Fruit fly (Drosophila melanogaster) whole organism, prepupa: ENCODE measurements around the gene CG42671.

Experiments
- Blimp-1 ChIP-seq: fragments of 200-800 bp; sonication (Bioruptor generic); optimal IDR thresholded peaks from 3 replicates; lab custom pipeline; 2017; ENCODE audit warnings: missing biosample characterization, missing genetic modification characterization, mild to moderate bottlenecking, moderate library complexity, missing genetic modification reagents
- CG10631 ChIP-seq: fragments of 200-800 bp; sonication (Bioruptor generic); optimal IDR thresholded peaks from 2 replicates; lab custom pipeline; 2016; ENCODE audit warnings: missing biosample characterization, missing genetic modification characterization
- CG10669 ChIP-seq: fragments of 200-800 bp; sonication (Bioruptor generic); optimal IDR thresholded peaks from 3 replicates; lab custom pipeline; 2018; ENCODE audit warnings: missing biosample characterization, mild to moderate bottlenecking, missing genetic modification characterization, moderate library complexity
- CG11294 ChIP-seq: fragments of 200-800 bp; sonication (Bioruptor generic); IDR thresholded peaks from 2 replicates; pipeline ENCODE4 v1.3.6; 2022; ENCODE audit warnings: missing biosample characterization, missing genetic modification characterization
- CG11762 ChIP-seq: fragments of 200-800 bp; sonication (Bioruptor generic); optimal IDR thresholded peaks from 3 replicates; lab custom pipeline; 2016; ENCODE audit warnings: missing biosample characterization, missing genetic modification characterization; ENCODE audit not compliant: insufficient read depth
- CG1621 ChIP-seq: fragments of 200-800 bp; sonication (Bioruptor generic); optimal IDR thresholded peaks from 3 replicates; lab custom pipeline; 2018; ENCODE audit warnings: missing biosample characterization, mild to moderate bottlenecking, missing genetic modification characterization
- CG16779 ChIP-seq: fragments of 200-800 bp; sonication (Bioruptor generic); optimal IDR thresholded peaks from 3 replicates; lab custom pipeline; 2017; ENCODE audit warnings: missing biosample characterization, mild to moderate bottlenecking, missing genetic modification characterization
- CG3032 ChIP-seq: fragments of 200-800 bp; optimal IDR thresholded peaks from 2 replicates; lab custom pipeline; 2019; ENCODE audit warnings: missing biosample characterization, mild to moderate bottlenecking, missing genetic modification characterization, moderate library complexity
- CG31627 ChIP-seq: fragments of 200-800 bp; sonication (Bioruptor generic); optimal IDR thresholded peaks from 3 replicates; lab custom pipeline; 2016; ENCODE audit warnings: missing biosample characterization, missing genetic modification characterization
- CG32006 ChIP-seq: fragments of 200-800 bp; sonication (Bioruptor generic); optimal IDR thresholded peaks from 3 replicates; lab custom pipeline; 2017; ENCODE audit warnings: missing biosample characterization, mild to moderate bottlenecking, missing genetic modification characterization
- CG34406 ChIP-seq: fragments of 200-800 bp; sonication (Bioruptor generic); optimal IDR thresholded peaks from 3 replicates; lab custom pipeline; 2016; ENCODE audit warnings: missing biosample characterization, missing genetic modification characterization
- CG3919 ChIP-seq: fragments of 200-800 bp; sonication (Bioruptor generic); optimal IDR thresholded peaks from 3 replicates; lab custom pipeline; 2016; ENCODE audit warnings: missing biosample characterization, missing genetic modification characterization
- CG4318 ChIP-seq: fragments of 200-800 bp; sonication (Bioruptor generic); optimal IDR thresholded peaks from 3 replicates; lab custom pipeline; 2017; ENCODE audit warnings: missing biosample characterization, mild to moderate bottlenecking, missing genetic modification characterization
- CG6163 ChIP-seq: fragments of 200-800 bp; sonication (Bioruptor generic); IDR thresholded peaks from 3 replicates; pipeline ENCODE4 v1.3.6; 2022; ENCODE audit warnings: missing biosample characterization, missing genetic modification characterization
- CG6276 ChIP-seq: fragments of 200-800 bp; sonication (Bioruptor generic); optimal IDR thresholded peaks from 2 replicates; lab custom pipeline; 2017; ENCODE audit warnings: missing biosample characterization, mild to moderate bottlenecking, missing genetic modification characterization
- CG6792 ChIP-seq: fragments of 200-800 bp; sonication (Bioruptor generic); optimal IDR thresholded peaks from 3 replicates; lab custom pipeline; 2016; ENCODE audit warnings: missing biosample characterization, missing genetic modification characterization
- CG6808 ChIP-seq: fragments of 200-800 bp; sonication (Bioruptor generic); optimal IDR thresholded peaks from 3 replicates; lab custom pipeline; 2017; ENCODE audit warnings: missing biosample characterization, missing genetic modification characterization, mild to moderate bottlenecking, moderate library complexity, missing genetic modification reagents
- CG7368 ChIP-seq: fragments of 200-800 bp; sonication (Bioruptor generic); optimal IDR thresholded peaks from 3 replicates; lab custom pipeline; 2016; ENCODE audit warnings: missing biosample characterization, missing genetic modification characterization
- CG8319 ChIP-seq: fragments of 200-800 bp; sonication (Bioruptor generic); optimal IDR thresholded peaks from 3 replicates; lab custom pipeline; 2016; ENCODE audit warnings: missing biosample characterization, missing genetic modification characterization
- CG8632 ChIP-seq: fragments of 200-800 bp; sonication (Bioruptor generic); optimal IDR thresholded peaks from 3 replicates; lab custom pipeline; 2016; ENCODE audit warnings: missing biosample characterization, missing genetic modification characterization
- Eip75B ChIP-seq: fragments of 200-800 bp; sonication (Bioruptor generic); optimal IDR thresholded peaks from 3 replicates; lab custom pipeline; 2016; ENCODE audit warnings: missing biosample characterization, missing genetic modification characterization
- Eip78C ChIP-seq: fragments of 200-800 bp; sonication (Bioruptor generic); peaks from one replicate; lab custom pipeline; 2016; ENCODE audit warnings: missing biosample characterization, missing genetic modification characterization
- Ets21C ChIP-seq: fragments of 200-800 bp; sonication (Bioruptor generic); optimal IDR thresholded peaks from 3 replicates; lab custom pipeline; 2016; ENCODE audit warnings: missing biosample characterization, missing genetic modification characterization
- Ets96B ChIP-seq: fragments of 200-800 bp; optimal IDR thresholded peaks from 2 replicates; lab custom pipeline; 2019; ENCODE audit warnings: missing biosample characterization, mild to moderate bottlenecking, missing genetic modification characterization, moderate library complexity
- Hr38 ChIP-seq: sonication (Bioruptor generic); optimal IDR thresholded peaks from 2 replicates; lab custom pipeline; 2016; ENCODE audit warnings: missing biosample characterization, missing genetic modification characterization
- Hr39 ChIP-seq: fragments of 200-800 bp; sonication (Bioruptor generic); optimal IDR thresholded peaks from 2 replicates; lab custom pipeline; 2016; ENCODE audit warnings: missing biosample characterization, missing genetic modification characterization
- Lpt ChIP-seq: fragments of 200-800 bp; sonication (Bioruptor generic); optimal IDR thresholded peaks from 3 replicates; lab custom pipeline; 2016; ENCODE audit warnings: missing biosample characterization, missing genetic modification characterization
- Met ChIP-seq: fragments of 200-800 bp; sonication (Bioruptor generic); optimal IDR thresholded peaks from 3 replicates; lab custom pipeline; 2016; ENCODE audit warnings: missing biosample characterization, missing genetic modification characterization
- OdsH ChIP-seq: fragments of 200-800 bp; sonication (Bioruptor generic); optimal IDR thresholded peaks from 3 replicates; lab custom pipeline; 2016; ENCODE audit warnings: missing biosample characterization, missing genetic modification characterization
- Sox14 ChIP-seq: fragments of 200-800 bp; sonication (Bioruptor generic); optimal IDR thresholded peaks from 3 replicates; lab custom pipeline; 2016; ENCODE audit warnings: missing biosample characterization, missing genetic modification characterization
- Sox15 ChIP-seq: fragments of 200-800 bp; sonication (Bioruptor generic); optimal IDR thresholded peaks from 3 replicates; lab custom pipeline; 2016; ENCODE audit warnings: missing biosample characterization, missing genetic modification characterization
- achi ChIP-seq: fragments of 200-800 bp; sonication (Bioruptor generic); optimal IDR thresholded peaks from 3 replicates; lab custom pipeline; 2016; ENCODE audit warnings: missing biosample characterization, missing genetic modification characterization
- acj6 ChIP-seq: fragments of 200-800 bp; sonication (Bioruptor generic); optimal IDR thresholded peaks from 3 replicates; lab custom pipeline; 2016; ENCODE audit warnings: missing biosample characterization, missing genetic modification characterization
- cyc ChIP-seq: fragments of 200-800 bp; sonication (Bioruptor generic); optimal IDR thresholded peaks from 3 replicates; lab custom pipeline; 2016; ENCODE audit warnings: missing biosample characterization, missing genetic modification characterization
- dsx ChIP-seq: fragments of 200-800 bp; optimal IDR thresholded peaks from 3 replicates; lab custom pipeline; 2019; ENCODE audit warnings: missing biosample characterization, mild to moderate bottlenecking, missing genetic modification characterization, moderate library complexity; ENCODE audit not compliant: poor library complexity, severe bottlenecking
- eg ChIP-seq: fragments of 200-800 bp; sonication (Bioruptor generic); IDR thresholded peaks from 3 replicates; pipeline ENCODE4 v1.3.6; 2022; ENCODE audit warnings: missing biosample characterization, missing genetic modification characterization
- esn ChIP-seq: fragments of 200-800 bp; sonication (Bioruptor generic); optimal IDR thresholded peaks from 2 replicates; lab custom pipeline; 2016; ENCODE audit warnings: missing biosample characterization, mild to moderate bottlenecking, missing genetic modification characterization, moderate library complexity
- fd59A ChIP-seq: fragments of 200-800 bp; sonication (Bioruptor generic); optimal IDR thresholded peaks from 2 replicates; lab custom pipeline; 2017; ENCODE audit warnings: missing biosample characterization, mild to moderate bottlenecking, missing genetic modification characterization, missing genetic modification reagents
- fd85E ChIP-seq: fragments of 200-800 bp; sonication (Bioruptor generic); optimal IDR thresholded peaks from 3 replicates; lab custom pipeline; 2016; ENCODE audit warnings: missing biosample characterization, missing genetic modification characterization
- fkh ChIP-seq: fragments of 200-800 bp; sonication (Bioruptor generic); optimal IDR thresholded peaks from 3 replicates; lab custom pipeline; 2017; ENCODE audit warnings: missing biosample characterization, mild to moderate bottlenecking, missing genetic modification characterization, moderate library complexity
- lz ChIP-seq: fragments of 200-800 bp; sonication (Bioruptor generic); optimal IDR thresholded peaks from 3 replicates; lab custom pipeline; 2016; ENCODE audit warnings: missing biosample characterization, missing genetic modification characterization
- net ChIP-seq: fragments of 200-800 bp; sonication (Bioruptor generic); optimal IDR thresholded peaks from 3 replicates; lab custom pipeline; 2016; ENCODE audit warnings: missing biosample characterization, missing genetic modification characterization
- pdm3 ChIP-seq: fragments of 200-800 bp; sonication (Bioruptor generic); optimal IDR thresholded peaks from 3 replicates; lab custom pipeline; 2016; ENCODE audit warnings: missing biosample characterization, missing genetic modification characterization
- salr ChIP-seq, 2 experiments: fragments of 200-800 bp; sonication (Bioruptor generic); optimal IDR thresholded peaks; 3 replicates each; lab custom pipeline; 2016 to 2018; ENCODE audit warnings: missing biosample characterization in 2 of 2, missing genetic modification characterization in 2 of 2, mild to moderate bottlenecking in 1 of 2
- spab ChIP-seq: fragments of 200-800 bp; sonication (Bioruptor generic); optimal IDR thresholded peaks from 2 replicates; lab custom pipeline; 2017; ENCODE audit warnings: missing biosample characterization, mild to moderate bottlenecking, missing genetic modification characterization, missing genetic modification reagents
- svp ChIP-seq: fragments of 200-800 bp; sonication (Bioruptor generic); peaks from one replicate; lab custom pipeline; 2016; ENCODE audit warnings: missing biosample characterization, missing genetic modification characterization
- vri ChIP-seq: fragments of 200-800 bp; sonication (Bioruptor generic); optimal IDR thresholded peaks from 3 replicates; lab custom pipeline; 2016; ENCODE audit warnings: missing biosample characterization, mild to moderate bottlenecking, missing genetic modification characterization

The CG42671 gene

dm6 chr3L:11247370-11248255, 33.3 kb downstream of the CG42671 start (continued):
- no peak for TF ChIP-seq CG11762 (GFP tag; lab: Kevin White, UChicago)
- no peak for TF ChIP-seq CG34406 (GFP tag; lab: Kevin White, UChicago)
- TF ChIP-seq CG11294 (GFP tag; lab: Robert Waterston, UW) = no peak
- peak; percentile 74 for TF ChIP-seq CG16779 (tag; lab: Kevin White, UChicago)
- TF ChIP-seq CG8632 (GFP tag; lab: Kevin White, UChicago) = no peak
- TF ChIP-seq CG4318 (GFP tag; lab: Kevin White, UChicago) = no peak
- no peak for TF ChIP-seq Hr39
- TF ChIP-seq CG10631 (GFP tag; lab: Kevin White, UChicago) = no peak
- TF ChIP-seq Sox15 (GFP tag; lab: Kevin White, UChicago) = no peak
- peak; percentile 13 for TF ChIP-seq CG10669 (GFP tag; lab: Kevin White, UChicago)
- no peak for TF ChIP-seq fd59A (GFP tag; lab: Kevin White, UChicago)
- TF ChIP-seq Ets21C (GFP tag; lab: Kevin White, UChicago) = no peak
- TF ChIP-seq Hr38 = no peak
- no peak for TF ChIP-seq cyc (GFP tag; lab: Kevin White, UChicago)
- no peak for TF ChIP-seq CG31627 (GFP tag; lab: Kevin White, UChicago)
- peak in 1 of 2 experiments; percentile 38 for TF ChIP-seq salr (GFP tag; optimal IDR thresholded peaks at IDR 0.05; lab: Kevin White, UChicago)
- peak; percentile 66 for TF ChIP-seq net (GFP tag; lab: Kevin White, UChicago)
- TF ChIP-seq Blimp-1 (GFP tag; lab: Kevin White, UChicago) = no peak

- TF ChIP-seq Sox15 (GFP tag; lab: Kevin White, UChicago) (no peak), svp (GFP tag; lab: Kevin White, UChicago) (peak; percentile 35), CG6792 (GFP tag; lab: Kevin White, UChicago) (no peak), CG6276 (GFP tag; lab: Kevin White, UChicago) (no peak), pdm3 (GFP tag; lab: Kevin White, UChicago) (no peak), dsx (GFP tag; lab: Kevin White, UChicago) (peak; percentile 14), eg (GFP tag; lab: Robert Waterston, UW) (0 out of 3 replicates have a peak, but pooled peaks have one; percentile 14), CG6808 (GFP tag; lab: Kevin White, UChicago) (no peak), CG11294 (GFP tag; lab: Robert Waterston, UW) (no peak), CG7368 (GFP tag; lab: Kevin White, UChicago) (no peak), fd85E (GFP tag; lab: Kevin White, UChicago) (no peak), achi (no peak), Ets96B (tag; lab: Kevin White, UChicago) (no peak), Blimp-1 (GFP tag; lab: Kevin White, UChicago) (no peak), salr (GFP tag; optimal IDR thresholded peaks at IDR 0.05; lab: Kevin White, UChicago) (no peak), CG31627 (GFP tag; lab: Kevin White, UChicago) (no peak), CG8319 (GFP tag; lab: Kevin White, UChicago) (no peak), Eip75B (no peak), CG16779 (tag; lab: Kevin White, UChicago) (no peak), CG6163 (GFP tag; lab: Robert Waterston, UW) (peak; percentile 55), Eip78C (GFP tag; lab: Kevin White, UChicago) (peak; percentile 67), spab (GFP tag; lab: Kevin White, UChicago) (no peak), CG3919 (GFP tag; lab: Kevin White, UChicago) (no peak), acj6 (GFP tag; lab: Kevin White, UChicago) (no peak), esn (GFP tag; lab: Kevin White, UChicago) (peak; percentile 5), CG34406 (GFP tag; lab: Kevin White, UChicago) (no peak), fkh (GFP tag; lab: Kevin White, UChicago) (peak; percentile 18), Sox14 (GFP tag; lab: Kevin White, UChicago) (no peak), Met (GFP tag; lab: Kevin White, UChicago) (peak; percentile 10), lz (GFP tag; lab: Kevin White, UChicago) (no peak), CG1621 (no peak), Hr38 (no peak), CG3032 (tag; lab: Kevin White, UChicago) (no peak), CG32006 (GFP tag; lab: Kevin White, UChicago) (no peak), CG10669 (GFP tag; lab: Kevin White, UChicago) (peak; percentile 0), OdsH (no peak), Lpt (GFP tag; lab: Kevin White, UChicago) (no peak), vri (GFP tag; lab: Kevin White, UChicago) (no peak), Hr39 (no peak), CG8632 (GFP tag; lab: Kevin White, UChicago) (no peak)
Measured at dm6 chr3L:11248303-11248702, 34.0 kb downstream of the CG42671 start.
